Fruit fly (Drosophila melanogaster): Measurements from ENCODE around the gene tadr.

Gene tadr

DNA sequence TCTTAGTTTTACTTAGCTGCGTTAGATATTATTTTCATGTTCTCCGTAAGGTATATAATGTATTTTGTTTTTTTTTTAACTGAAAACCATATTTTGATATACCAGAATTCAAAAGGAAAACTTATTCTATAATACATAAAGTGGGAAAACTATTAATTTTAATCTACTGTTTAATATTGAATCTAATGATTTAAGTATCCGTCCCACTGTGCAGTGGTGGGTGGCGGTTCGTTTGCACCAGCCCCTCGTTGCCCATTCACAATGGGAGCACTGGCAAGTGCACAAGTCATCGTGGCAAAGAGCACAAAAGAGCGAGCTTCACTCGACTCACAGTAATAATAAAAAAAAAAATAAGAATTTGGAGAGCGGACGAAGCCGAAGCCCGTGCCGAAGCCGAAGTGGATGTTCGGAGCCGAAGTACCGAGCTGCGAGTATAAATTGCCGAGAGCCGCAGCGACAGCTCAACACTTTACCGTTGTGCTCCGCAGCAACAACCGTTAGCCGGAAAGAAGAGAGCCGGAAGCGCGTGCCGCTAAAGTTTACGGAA is 21.3 kb downstream of the tadr start, which contains the start of gene CG34136 (continued):
- TF ChIP-seq CG14050 (GFP tag; IDR thresholded peaks at IDR 0.05) (no peak), fd96Cb (tag; optimal IDR thresholded peaks at IDR 0.05) (peak; percentile 20), Ptx1 (GFP tag; IDR thresholded peaks at IDR 0.05) (0 out of 2 replicates have a peak, but pooled peaks have one; percentile 37), E2f1 (GFP tag; IDR thresholded peaks at IDR 0.05) (peak; percentile 26; the same call in 1 of the 2 replicates), CG12769 (tag; optimal IDR thresholded peaks at IDR 0.05) (no peak), az2 (GFP tag; optimal IDR thresholded peaks at IDR 0.05) (peak; percentile 42), Doc2 (GFP tag; IDR thresholded peaks at IDR 0.05) (no peak), CG31441 (GFP tag; IDR thresholded peaks at IDR 0.05) (peak; percentile 75), bsh (GFP tag; optimal IDR thresholded peaks at IDR 0.05) (peak; percentile 45 to 75), vvl (GFP tag; IDR thresholded peaks at IDR 0.05) (peak; percentile 55; the same call in 1 of the 2 replicates), dmrt99B (tag; optimal IDR thresholded peaks at IDR 0.05) (peak; percentile 61), slbo (GFP tag; IDR thresholded peaks at IDR 0.05) (peak; percentile 60), ab (GFP tag; optimal IDR thresholded peaks at IDR 0.05) (no peak), CG17359 (tag; optimal IDR thresholded peaks at IDR 0.05) (peak; percentile 56), CG10209 (GFP tag; optimal IDR thresholded peaks at IDR 0.05) (peak; percentile 8), Stat92E (GFP tag; optimal IDR thresholded peaks at IDR 0.05) (no peak), CG4707 (GFP tag; optimal IDR thresholded peaks at IDR 0.05) (peak; percentile 73), CG6813 (GFP tag; optimal IDR thresholded peaks at IDR 0.05) (peak; percentile 59), Oaz (GFP tag; IDR thresholded peaks at IDR 0.05) (no peak), cwo (GFP tag; optimal IDR thresholded peaks at IDR 0.05) (peak; percentile 22), CG3163 (GFP tag; optimal IDR thresholded peaks at IDR 0.05) (peak; percentile 77), fd64A (GFP tag; optimal IDR thresholded peaks at IDR 0.05) (no peak), CG17361 (GFP tag; IDR thresholded peaks at IDR 0.05) (peak; percentile 66; the same call in 2 of the 3 replicates), CG15514 (GFP tag; optimal IDR thresholded peaks at IDR 0.05) (peak; percentile 41), CG15269 (tag; optimal IDR thresholded peaks at IDR 0.05) (peak; percentile 45), her (GFP tag; optimal IDR thresholded peaks at IDR 0.05) (peak; percentile 9), CG15601 (tag; optimal IDR thresholded peaks at IDR 0.05) (no peak), CG7786 (GFP tag; optimal IDR thresholded peaks at IDR 0.05) (no peak), sna (GFP tag; IDR thresholded peaks at IDR 0.05; ENCODE audit: partially characterized antibody) (no peak), amos (GFP tag; IDR thresholded peaks at IDR 0.05; ENCODE audit: partially characterized antibody) (0 out of 2 replicates have a peak, but pooled peaks have one; percentile 7), chinmo (GFP tag; IDR thresholded peaks at IDR 0.05; ENCODE audit: partially characterized antibody) (peak; percentile 91), Eip74EF (GFP tag; optimal IDR thresholded peaks at IDR 0.05) (peak in 1 of 2 experiments; percentile 82), Pdp1 (GFP tag; optimal IDR thresholded peaks at IDR 0.05) (no peak), ro (GFP tag; IDR thresholded peaks at IDR 0.05) (no peak), HmgZ (tag; optimal IDR thresholded peaks at IDR 0.05) (no peak), CG18262 (tag; optimal IDR thresholded peaks at IDR 0.05) (peak; percentile 55), tx (GFP tag; optimal IDR thresholded peaks at IDR 0.05) (no peak), CG9727 (GFP tag; optimal IDR thresholded peaks at IDR 0.05) (peak; percentile 38), CG6254 (GFP tag; optimal IDR thresholded peaks at IDR 0.05) (peak; percentile 6), Nf-YB (GFP tag; optimal IDR thresholded peaks at IDR 0.05) (no peak), Mad (GFP tag; optimal IDR thresholded peaks at IDR 0.05) (no peak), CG12104 (GFP tag; optimal IDR thresholded peaks at IDR 0.05) (peak; percentile 14), Hey (tag; optimal IDR thresholded peaks at IDR 0.05) (no peak), CG30020 (tag; optimal IDR thresholded peaks at IDR 0.05) (no peak), PHDP (tag; optimal IDR thresholded peaks at IDR 0.05) (peak; percentile 37), CG34224 (GFP tag; IDR thresholded peaks at IDR 0.05; ENCODE audit: partially characterized antibody) (0 out of 3 replicates have a peak, but pooled peaks have one; percentile 9), CG6791 (GFP tag; IDR thresholded peaks at IDR 0.05; ENCODE audit: partially characterized antibody) (0 out of 3 replicates have a peak, but pooled peaks have one; percentile 35), CG8924 (tag; optimal IDR thresholded peaks at IDR 0.05) (peak; percentile 13)

All from whole organism, embryonic.